Worm (Caenorhabditis elegans) whole organism, L3 larva: ENCODE data around the gene ncr-1.

Experiments
- ama-1 ChIP-seq: fragments of 150-350 bp; optimal IDR thresholded peaks from 2 replicates; lab custom pipeline; 2018
- ceh-28 ChIP-seq: fragments of 150-350 bp; optimal IDR thresholded peaks from 2 replicates; lab custom pipeline; 2014; ENCODE audit warnings: missing biosample characterization, missing genetic modification reagents, missing genetic modification characterization
- ceh-82 ChIP-seq: fragments of 150-350 bp; optimal IDR thresholded peaks from 2 replicates; lab custom pipeline; 2014; ENCODE audit warnings: missing biosample characterization, missing genetic modification characterization
- ceh-9 ChIP-seq: sonication (generic microtip); optimal IDR thresholded peaks from 2 replicates; lab custom pipeline; 2018; ENCODE audit warnings: missing biosample characterization, missing genetic modification characterization
- elt-3 ChIP-seq, 3 experiments: fragments of 150-350 bp in 1 of 3; sonication (generic microtip) in 2 of 3; optimal IDR thresholded peaks; 2 replicates in 2 of 3; 4 replicates in 1 of 3; lab custom pipeline; 2014 to 2017; ENCODE audit warnings: missing biosample characterization in 3 of 3, missing genetic modification characterization in 3 of 3
- nhr-237 ChIP-seq: fragments of 150-350 bp; optimal IDR thresholded peaks from 2 replicates; lab custom pipeline; 2014; ENCODE audit warnings: missing biosample characterization, missing genetic modification characterization
- nhr-28 ChIP-seq: fragments of 150-350 bp; optimal IDR thresholded peaks from 2 replicates; lab custom pipeline; 2014; ENCODE audit warnings: missing biosample characterization, missing genetic modification characterization
- nhr-43 ChIP-seq: sonication (generic microtip); optimal IDR thresholded peaks from 2 replicates; lab custom pipeline; 2016; ENCODE audit warnings: mild to moderate bottlenecking, missing genetic modification characterization, missing compliant biosample characterization; ENCODE audit not compliant: poor library complexity, severe bottlenecking
- pha-4 ChIP-seq: fragments of 150-350 bp; optimal IDR thresholded peaks from 2 replicates; lab custom pipeline; 2014; ENCODE audit warnings: missing biosample characterization, missing genetic modification reagents, missing genetic modification characterization
- pqm-1 ChIP-seq: fragments of 150-350 bp; optimal IDR thresholded peaks from 2 replicates; lab custom pipeline; 2017; ENCODE audit warnings: missing biosample characterization, missing genetic modification characterization, inconsistent platforms
- unc-39 ChIP-seq: sonication (generic microtip); optimal IDR thresholded peaks from 4 replicates; lab custom pipeline; 2017; ENCODE audit warnings: missing biosample characterization, missing genetic modification characterization
- unc-62 ChIP-seq: fragments of 150-350 bp; sonication (generic microtip); optimal IDR thresholded peaks from 4 replicates; lab custom pipeline; 2014; ENCODE audit warnings: missing biosample characterization, missing genetic modification reagents, missing genetic modification characterization
- ztf-11 ChIP-seq: fragments of 150-350 bp; optimal IDR thresholded peaks from 2 replicates; lab custom pipeline; 2014; ENCODE audit warnings: missing biosample characterization, missing genetic modification characterization

DNA sequence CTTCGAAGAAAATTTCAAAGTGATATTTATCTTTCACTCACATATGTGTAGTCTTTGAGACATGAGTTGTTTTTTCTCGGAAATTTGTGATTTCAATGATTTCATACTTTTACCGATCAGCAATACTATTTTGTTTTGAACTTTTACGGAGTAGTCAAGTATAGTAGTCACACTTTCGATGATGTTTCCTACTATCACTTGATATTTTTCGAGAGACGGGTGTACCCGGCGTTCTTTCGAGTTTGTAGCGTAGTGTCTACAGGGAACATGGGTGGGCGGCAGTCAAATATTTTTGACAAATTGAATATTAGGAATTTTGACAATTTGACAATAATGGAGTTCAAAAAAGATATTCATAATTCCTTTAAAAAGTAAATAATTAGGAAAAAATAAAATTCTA, 49.8 kb downstream of the ncr-1 start:
- no peak for TF ChIP-seq unc-39 (tag; lab: Kevin White, UChicago)
- no peak for TF ChIP-seq ztf-11 (tag; lab: Kevin White, UChicago)
- TF ChIP-seq nhr-43: no peak
- no peak for TF ChIP-seq nhr-28 (tag; lab: Kevin White, UChicago)
- TF ChIP-seq pqm-1 (tag; lab: Kevin White, UChicago): no peak
- TF ChIP-seq unc-62 (GFP tag; lab: Kevin White, UChicago): no peak
- no peak for TF ChIP-seq elt-3 (tag; optimal IDR thresholded peaks at IDR 0.05; lab: Kevin White, UChicago)
- no peak for TF ChIP-seq ama-1 (lab: Kevin White, UChicago)
- no peak for TF ChIP-seq ceh-82 (tag; lab: Kevin White, UChicago)
- TF ChIP-seq pha-4 (tag; lab: Kevin White, UChicago): no peak
- no peak for TF ChIP-seq nhr-237
- no peak for TF ChIP-seq ceh-9 (tag; lab: Kevin White, UChicago)
- TF ChIP-seq ceh-28 (tag; lab: Kevin White, UChicago): no peak
